Fruit fly (Drosophila melanogaster): ENCODE data around the gene ppk5.

ppk5 gene

DNA sequence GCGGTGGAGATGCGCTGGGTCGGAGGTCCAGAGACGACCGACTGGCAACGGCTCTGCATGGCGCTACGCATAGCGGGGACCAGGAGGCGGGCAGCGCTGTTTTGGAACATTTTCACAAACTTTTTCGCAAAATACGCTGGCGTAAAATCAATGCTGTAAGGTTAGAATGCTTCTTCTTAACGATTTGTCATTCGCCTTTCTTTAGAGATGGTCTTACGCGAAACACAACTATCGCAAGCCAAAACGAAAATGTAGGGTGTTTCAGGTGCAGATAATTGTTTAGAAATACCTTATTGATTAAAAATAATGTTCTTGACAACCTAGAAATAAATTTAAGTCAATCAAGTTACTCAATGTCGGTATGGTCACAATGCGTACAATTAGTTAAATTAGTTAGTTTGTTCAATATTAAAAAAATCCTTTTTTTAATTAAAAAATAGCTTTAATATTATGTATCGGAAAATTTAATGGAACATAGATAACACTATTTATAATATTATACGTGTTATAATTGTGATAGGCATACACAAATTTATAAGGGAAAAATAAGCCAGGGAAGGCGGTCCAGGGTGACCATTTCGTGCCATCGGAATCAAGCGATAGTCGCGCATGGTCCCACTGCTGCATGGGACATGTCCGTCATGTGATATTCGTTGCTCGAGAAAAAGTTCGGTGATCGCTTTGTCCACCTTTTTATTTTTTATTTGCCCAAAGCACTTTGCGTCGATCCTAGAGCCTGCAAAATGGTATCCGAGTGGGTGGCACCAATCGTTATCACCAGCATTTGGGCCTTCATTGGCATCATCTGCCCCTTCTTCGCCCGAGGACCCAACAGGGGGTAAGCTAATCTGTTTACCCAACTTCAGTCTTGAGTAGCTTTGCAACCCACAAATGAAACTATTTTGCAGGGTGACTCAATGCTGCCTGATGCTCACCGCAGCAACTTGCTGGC, 5.1 kb downstream of the ppk5 start, which contains the start of the genes COX8 and VhaM9.7-b (continued):
- TF ChIP-seq CG12659 (GFP tag; optimal IDR thresholded peaks at IDR 0.05), result peak; percentile 79
- peak; percentile 54 for TF ChIP-seq Six4 (GFP tag; optimal IDR thresholded peaks at IDR 0.05)
- TF ChIP-seq Sin3A (optimal IDR thresholded peaks at IDR 0.05), result peak; percentile 73
- no peak for TF ChIP-seq fru (optimal IDR thresholded peaks at IDR 0.05)
- TF ChIP-seq mam (GFP tag; optimal IDR thresholded peaks at IDR 0.05), result peak; percentile 83
- no peak for TF ChIP-seq CG11723 (GFP tag; optimal IDR thresholded peaks at IDR 0.05)
- TF ChIP-seq mld (GFP tag; IDR thresholded peaks at IDR 0.05; ENCODE audit: partially characterized antibody), result peak; percentile 44; the same call in 1 of the 3 replicates
- TF ChIP-seq MBD-R2 (GFP tag; IDR thresholded peaks at IDR 0.05), result peak; percentile 76
- no peak for TF ChIP-seq peb (GFP tag; IDR thresholded peaks at IDR 0.05)
- TF ChIP-seq al (GFP tag; IDR thresholded peaks at IDR 0.05), result peak; percentile 57; the same call in 1 of the 2 replicates
- peak; percentile 77 for TF ChIP-seq Scr (GFP tag; IDR thresholded peaks at IDR 0.05; ENCODE audit: partially characterized antibody)
- no peak for TF ChIP-seq pros (GFP tag; optimal IDR thresholded peaks at IDR 0.05)
- TF ChIP-seq ranshi (GFP tag; IDR thresholded peaks at IDR 0.05), result peak; percentile 73
- TF ChIP-seq Fer3 (tag; optimal IDR thresholded peaks at IDR 0.05), result no peak
- TF ChIP-seq toy (GFP tag; IDR thresholded peaks at IDR 0.05), result no peak
- peak; percentile 32 for TF ChIP-seq ab (GFP tag; optimal IDR thresholded peaks at IDR 0.05)
- 0 out of 3 replicates have a peak, but pooled peaks have one; percentile 54 for TF ChIP-seq hb (GFP tag; IDR thresholded peaks at IDR 0.05; ENCODE audit: partially characterized antibody)
- TF ChIP-seq sd (tag; optimal IDR thresholded peaks at IDR 0.05), result no peak
- TF ChIP-seq CG34376 (GFP tag; optimal IDR thresholded peaks at IDR 0.05), result peak; percentile 27
- no peak for TF ChIP-seq CG31365 (tag; optimal IDR thresholded peaks at IDR 0.05)
- peak; percentile 45 for TF ChIP-seq CG17359 (tag; optimal IDR thresholded peaks at IDR 0.05)
- peak; percentile 21 for TF ChIP-seq D19B (GFP tag; optimal IDR thresholded peaks at IDR 0.05)
- peak; percentile 58 for TF ChIP-seq Max (GFP tag; optimal IDR thresholded peaks at IDR 0.05)
- no peak for TF ChIP-seq CG11696 (GFP tag; IDR thresholded peaks at IDR 0.05)
- TF ChIP-seq wor (GFP tag; IDR thresholded peaks at IDR 0.05), result no peak
- peak; percentile 80 for TF ChIP-seq Dll (GFP tag; IDR thresholded peaks at IDR 0.05; ENCODE audit: partially characterized antibody)
- TF ChIP-seq CG4730 (GFP tag; IDR thresholded peaks at IDR 0.05), result 0 out of 2 replicates have a peak, but pooled peaks have one; percentile 67
- TF ChIP-seq CG3281 (GFP tag; optimal IDR thresholded peaks at IDR 0.05), result peak; percentile 45
- peak; percentile 96 for TF ChIP-seq Ets65A (GFP tag)
- TF ChIP-seq CG9727 (GFP tag; optimal IDR thresholded peaks at IDR 0.05), result no peak
- peak; percentile 67 for TF ChIP-seq B-H2 (GFP tag; optimal IDR thresholded peaks at IDR 0.05)
- 0 out of 4 replicates have a peak, but pooled peaks have one; percentile 63 for TF ChIP-seq chinmo (GFP tag; IDR thresholded peaks at IDR 0.05; ENCODE audit: partially characterized antibody)
- peak; percentile 69 for TF ChIP-seq gfzf (GFP tag; optimal IDR thresholded peaks at IDR 0.05)
- TF ChIP-seq Bgb (GFP tag; IDR thresholded peaks at IDR 0.05; ENCODE audit: partially characterized antibody), result peak; percentile 58
- no peak for TF ChIP-seq CG7357 (GFP tag; IDR thresholded peaks at IDR 0.05)
- TF ChIP-seq zfh2 (GFP tag; optimal IDR thresholded peaks at IDR 0.05), result peak; percentile 78
- TF ChIP-seq tio (GFP tag; optimal IDR thresholded peaks at IDR 0.05), result peak; percentile 27
- no peak for TF ChIP-seq HHEX (GFP tag; optimal IDR thresholded peaks at IDR 0.05)
- TF ChIP-seq Atf6 (GFP tag; IDR thresholded peaks at IDR 0.05), result peak; percentile 48; the same call in 1 of the 2 replicates
- no peak for TF ChIP-seq sim (GFP tag; IDR thresholded peaks at IDR 0.05)
- peak; percentile 58; the same call in 2 of the 4 replicates for TF ChIP-seq Gug (GFP tag; IDR thresholded peaks at IDR 0.05)
- TF ChIP-seq sob (GFP tag; IDR thresholded peaks at IDR 0.05), result peak; percentile 67
- TF ChIP-seq Vsx1 (GFP tag; optimal IDR thresholded peaks at IDR 0.05), result no peak
- TF ChIP-seq Stat92E (GFP tag; optimal IDR thresholded peaks at IDR 0.05), result no peak
- peak; percentile 1 for TF ChIP-seq repo (GFP tag; optimal IDR thresholded peaks at IDR 0.05)
- TF ChIP-seq unc-4 (GFP tag; IDR thresholded peaks at IDR 0.05; ENCODE audit: partially characterized antibody), result peak; percentile 62
- peak; percentile 53 for TF ChIP-seq CG9876 (GFP tag; optimal IDR thresholded peaks at IDR 0.05)
- peak; percentile 14 for TF ChIP-seq CG18476 (GFP tag; optimal IDR thresholded peaks at IDR 0.05)

Data from whole organism, embryonic.